Fruit fly (Drosophila melanogaster): ENCODE measurements around the gene Scsalpha1.

The Scsalpha1 gene

dm6 chr3L:3801343-3801742 lies 12.7 kb upstream of the Scsalpha1 start (continued):
- TF ChIP-seq CG13424 (tag; optimal IDR thresholded peaks at IDR 0.05) (no peak), CG34422 (GFP tag; IDR thresholded peaks at IDR 0.05) (no peak), Fer3 (tag; optimal IDR thresholded peaks at IDR 0.05) (peak; percentile 20), Eip74EF (GFP tag; optimal IDR thresholded peaks at IDR 0.05) (no peak), lbe (GFP tag; optimal IDR thresholded peaks at IDR 0.05) (no peak), CG17385 (GFP tag; optimal IDR thresholded peaks at IDR 0.05) (no peak), Deaf1 (tag; optimal IDR thresholded peaks at IDR 0.05) (peak; percentile 46), CG9727 (GFP tag; optimal IDR thresholded peaks at IDR 0.05) (no peak), dpn (GFP tag; optimal IDR thresholded peaks at IDR 0.05) (no peak), Fer1 (GFP tag; optimal IDR thresholded peaks at IDR 0.05) (peak; percentile 62), CG8924 (tag; optimal IDR thresholded peaks at IDR 0.05) (peak; percentile 5), CG10147 (GFP tag; optimal IDR thresholded peaks at IDR 0.05) (peak; percentile 7), yki (optimal IDR thresholded peaks at IDR 0.05) (no peak), Blimp-1 (GFP tag; optimal IDR thresholded peaks at IDR 0.05) (no peak), CG10209 (GFP tag; optimal IDR thresholded peaks at IDR 0.05) (no peak), CG7556 (GFP tag; optimal IDR thresholded peaks at IDR 0.05) (peak; percentile 5), CG14667 (GFP tag; IDR thresholded peaks at IDR 0.05) (no peak), sug (tag; optimal IDR thresholded peaks at IDR 0.05) (no peak), CG5180 (GFP tag; optimal IDR thresholded peaks at IDR 0.05) (no peak), mirr (GFP tag; optimal IDR thresholded peaks at IDR 0.05) (no peak), insv (GFP tag; optimal IDR thresholded peaks at IDR 0.05) (no peak), dmrt99B (tag; optimal IDR thresholded peaks at IDR 0.05) (peak; percentile 0), Drgx (GFP tag; IDR thresholded peaks at IDR 0.05) (no peak), CG30403 (GFP tag; optimal IDR thresholded peaks at IDR 0.05) (no peak), gt (GFP tag; IDR thresholded peaks at IDR 0.05) (no peak), pros (GFP tag; optimal IDR thresholded peaks at IDR 0.05) (no peak), HLH3B (GFP tag; IDR thresholded peaks at IDR 0.05) (no peak), dysf (GFP tag; IDR thresholded peaks at IDR 0.05) (peak; percentile 42; the same call in 1 of the 3 replicates), CG15601 (tag; optimal IDR thresholded peaks at IDR 0.05) (no peak), Hr51 (GFP tag; optimal IDR thresholded peaks at IDR 0.05) (peak in 1 of 2 experiments; percentile 10), kni (GFP tag; optimal IDR thresholded peaks at IDR 0.05) (no peak), ap (GFP tag; IDR thresholded peaks at IDR 0.05) (no peak), CG13894 (tag; optimal IDR thresholded peaks at IDR 0.05) (peak; percentile 70), CG15696 (tag; optimal IDR thresholded peaks at IDR 0.05) (no peak), HLHmδ (GFP tag; optimal IDR thresholded peaks at IDR 0.05) (no peak), CG31441 (GFP tag; IDR thresholded peaks at IDR 0.05) (no peak), CG12744 (GFP tag; optimal IDR thresholded peaks at IDR 0.05) (no peak), aop (GFP tag; IDR thresholded peaks at IDR 0.05) (no peak), trh (GFP tag; optimal IDR thresholded peaks at IDR 0.05) (no peak), CG11093 (GFP tag; IDR thresholded peaks at IDR 0.05) (no peak), zen2 (GFP tag; IDR thresholded peaks at IDR 0.05; ENCODE audit: partially characterized antibody) (no peak), Taf1 (GFP tag; IDR thresholded peaks at IDR 0.05) (no peak), Med (GFP tag) (peak; percentile 37), CG12104 (GFP tag; optimal IDR thresholded peaks at IDR 0.05) (no peak), unpg (GFP tag; optimal IDR thresholded peaks at IDR 0.05) (peak; percentile 26), B-H1 (GFP tag; IDR thresholded peaks at IDR 0.05) (no peak), fd96Cb (tag; optimal IDR thresholded peaks at IDR 0.05) (no peak), CG14965 (GFP tag; optimal IDR thresholded peaks at IDR 0.05; ENCODE audit: borderline replicate concordance) (no peak), CG6854 (GFP tag; optimal IDR thresholded peaks at IDR 0.05) (no peak), wor (GFP tag; IDR thresholded peaks at IDR 0.05) (no peak), CG15514 (GFP tag; optimal IDR thresholded peaks at IDR 0.05) (peak; percentile 1)

Data from whole organism, embryonic.